In genomic region chrX:9068822-9069221, dm6 we compare ENCODE assay signal across 1 fruit fly cellular context.
TF ChIP-seq lines count a peak whose summit lies in the region.

No protein-coding gene starts in this region.

TF ChIP-seq in whole organism, embryonic, 481 proteins besides CTCF, POLR2A, EP300 and RAD21 (continued from another document):
- peak; percentile 40 for TF ChIP-seq CG1603 (tag; optimal IDR thresholded peaks at IDR 0.05; lab: Kevin White, UChicago)
- TF ChIP-seq CG10321 (GFP tag; IDR thresholded peaks at IDR 0.05; lab: Robert Waterston, UW): no peak
- TF ChIP-seq Bteb2 (GFP tag; optimal IDR thresholded peaks at IDR 0.05; lab: Kevin White, UChicago): no peak
- no peak for TF ChIP-seq CG2129 (GFP tag; IDR thresholded peaks at IDR 0.05; lab: Robert Waterston, UW; ENCODE audit: partially characterized antibody)
- TF ChIP-seq dysf (GFP tag; IDR thresholded peaks at IDR 0.05; lab: Robert Waterston, UW): peak; percentile 43; the same call in 2 of the 3 replicates
- TF ChIP-seq CG1233 (GFP tag; optimal IDR thresholded peaks at IDR 0.05; lab: Kevin White, UChicago): no peak
- TF ChIP-seq CG17829 (tag; optimal IDR thresholded peaks at IDR 0.05; lab: Kevin White, UChicago): no peak
- TF ChIP-seq ci (GFP tag; IDR thresholded peaks at IDR 0.05; lab: Robert Waterston, UW): 0 out of 3 replicates have a peak, but pooled peaks have one; percentile 31
- TF ChIP-seq CG4854 (GFP tag; optimal IDR thresholded peaks at IDR 0.05; lab: Kevin White, UChicago): no peak
- no peak for TF ChIP-seq Sox100B (GFP tag; optimal IDR thresholded peaks at IDR 0.05; lab: Kevin White, UChicago)
- TF ChIP-seq CG7372 (GFP tag; IDR thresholded peaks at IDR 0.05; lab: Robert Waterston, UW): no peak
- no peak for TF ChIP-seq jing (GFP tag; optimal IDR thresholded peaks at IDR 0.05; lab: Kevin White, UChicago)
- TF ChIP-seq CG9817 (tag; optimal IDR thresholded peaks at IDR 0.05; lab: Kevin White, UChicago): no peak
- peak; percentile 30 for TF ChIP-seq slbo (GFP tag; IDR thresholded peaks at IDR 0.05; lab: Robert Waterston, UW)
- no peak for TF ChIP-seq CG2712 (tag; optimal IDR thresholded peaks at IDR 0.05; lab: Kevin White, UChicago)
- TF ChIP-seq Awh (GFP tag; IDR thresholded peaks at IDR 0.05; lab: Robert Waterston, UW): 0 out of 2 replicates have a peak, but pooled peaks have one; percentile 16
- no peak for TF ChIP-seq CG13287 (GFP tag; IDR thresholded peaks at IDR 0.05; lab: Robert Waterston, UW; ENCODE audit: partially characterized antibody)
- TF ChIP-seq dan (GFP tag; IDR thresholded peaks at IDR 0.05; lab: Robert Waterston, UW): no peak
- TF ChIP-seq CG18764 (GFP tag; optimal IDR thresholded peaks at IDR 0.05; lab: Kevin White, UChicago): no peak
- no peak for TF ChIP-seq chm (GFP tag; IDR thresholded peaks at IDR 0.05; lab: Robert Waterston, UW)
- no peak for TF ChIP-seq dmrt99B (tag; optimal IDR thresholded peaks at IDR 0.05; lab: Kevin White, UChicago)
- 0 out of 2 replicates have a peak, but pooled peaks have one; percentile 29 for TF ChIP-seq H2.0 (GFP tag; IDR thresholded peaks at IDR 0.05; lab: Robert Waterston, UW)
- no peak for TF ChIP-seq CG1529 (GFP tag; optimal IDR thresholded peaks at IDR 0.05; lab: Kevin White, UChicago)
- TF ChIP-seq tna (GFP tag; IDR thresholded peaks at IDR 0.05; lab: Robert Waterston, UW; ENCODE audit: partially characterized antibody): no peak
- no peak for TF ChIP-seq jigr1 (GFP tag; IDR thresholded peaks at IDR 0.05; lab: Robert Waterston, UW)
- TF ChIP-seq CG6689 (GFP tag; IDR thresholded peaks at IDR 0.05; lab: Robert Waterston, UW): no peak
- TF ChIP-seq E2f1 (GFP tag; IDR thresholded peaks at IDR 0.05; lab: Robert Waterston, UW): peak; percentile 34; the same call in 1 of the 2 replicates
- no peak for TF ChIP-seq Taf1 (GFP tag; IDR thresholded peaks at IDR 0.05; lab: Robert Waterston, UW)
- TF ChIP-seq Fer2 (tag; optimal IDR thresholded peaks at IDR 0.05; lab: Kevin White, UChicago): no peak
- no peak for TF ChIP-seq cas (GFP tag; IDR thresholded peaks at IDR 0.05; lab: Robert Waterston, UW)
- no peak for TF ChIP-seq CG6854 (GFP tag; optimal IDR thresholded peaks at IDR 0.05; lab: Kevin White, UChicago)
- no peak for TF ChIP-seq trh (GFP tag; optimal IDR thresholded peaks at IDR 0.05; lab: Kevin White, UChicago)
- TF ChIP-seq CG3847 (GFP tag; IDR thresholded peaks at IDR 0.05; lab: Robert Waterston, UW): no peak
- TF ChIP-seq tap (tag; optimal IDR thresholded peaks at IDR 0.05; lab: Kevin White, UChicago): no peak
- no peak for TF ChIP-seq sug (tag; optimal IDR thresholded peaks at IDR 0.05; lab: Kevin White, UChicago)
- TF ChIP-seq Myb (GFP tag; optimal IDR thresholded peaks at IDR 0.05; lab: Kevin White, UChicago): no peak
- 0 out of 3 replicates have a peak, but pooled peaks have one; percentile 39 for TF ChIP-seq CG11456 (GFP tag; IDR thresholded peaks at IDR 0.05; lab: Robert Waterston, UW)
- no peak for TF ChIP-seq ato (GFP tag; IDR thresholded peaks at IDR 0.05; lab: Robert Waterston, UW; ENCODE audit: partially characterized antibody)
- TF ChIP-seq CG3065 (GFP tag; optimal IDR thresholded peaks at IDR 0.05; lab: Kevin White, UChicago): no peak
- no peak for TF ChIP-seq pita (GFP tag; optimal IDR thresholded peaks at IDR 0.05; lab: Kevin White, UChicago)
- no peak for TF ChIP-seq Dfd (GFP tag; optimal IDR thresholded peaks at IDR 0.05; lab: Kevin White, UChicago)
- TF ChIP-seq CG34376 (GFP tag; optimal IDR thresholded peaks at IDR 0.05; lab: Kevin White, UChicago): no peak
- no peak for TF ChIP-seq unc-4 (GFP tag; IDR thresholded peaks at IDR 0.05; lab: Robert Waterston, UW; ENCODE audit: partially characterized antibody)
- no peak for TF ChIP-seq da (GFP tag; optimal IDR thresholded peaks at IDR 0.05; lab: Kevin White, UChicago)
